Worm (Caenorhabditis elegans) whole organism, L3 larva: ENCODE results near the gene str-217.
A peak's percentile ranks its signal among the peaks of the same experiment; 100 is the strongest.

Experiments used
- R02D3.7 ChIP-seq: fragments of 150-350 bp; optimal IDR thresholded peaks from 2 replicates; lab custom pipeline; 2014; ENCODE audit warnings: missing biosample characterization, missing genetic modification characterization
- aly-2 ChIP-seq: fragments of 150-350 bp; optimal IDR thresholded peaks from 2 replicates; lab custom pipeline; 2014; ENCODE audit warnings: missing biosample characterization, missing genetic modification characterization
- ama-1 ChIP-seq: fragments of 150-350 bp; optimal IDR thresholded peaks from 2 replicates; lab custom pipeline; 2018
- ceh-28 ChIP-seq: fragments of 150-350 bp; optimal IDR thresholded peaks from 2 replicates; lab custom pipeline; 2014; ENCODE audit warnings: missing biosample characterization, missing genetic modification reagents, missing genetic modification characterization
- ceh-82 ChIP-seq: fragments of 150-350 bp; optimal IDR thresholded peaks from 2 replicates; lab custom pipeline; 2014; ENCODE audit warnings: missing biosample characterization, missing genetic modification characterization
- egl-27 ChIP-seq: sonication (generic microtip); optimal IDR thresholded peaks from 4 replicates; lab custom pipeline; 2017; ENCODE audit warnings: missing biosample characterization, missing genetic modification reagents, missing genetic modification characterization
- egl-5 ChIP-seq: fragments of 150-350 bp; optimal IDR thresholded peaks from 2 replicates; lab custom pipeline; 2017; ENCODE audit warnings: missing biosample characterization, missing genetic modification reagents, missing genetic modification characterization, inconsistent platforms
- elt-2 ChIP-seq: sonication (generic microtip); optimal IDR thresholded peaks from 2 replicates; lab custom pipeline; 2016; ENCODE audit warnings: missing genetic modification reagents, mild to moderate bottlenecking, missing genetic modification characterization, missing compliant biosample characterization
- elt-3 ChIP-seq, 3 experiments: fragments of 150-350 bp in 1 of 3; sonication (generic microtip) in 2 of 3; optimal IDR thresholded peaks; 2 replicates in 2 of 3; 4 replicates in 1 of 3; lab custom pipeline; 2014 to 2017; ENCODE audit warnings: missing biosample characterization in 3 of 3, missing genetic modification characterization in 3 of 3
- eor-1 ChIP-seq, 2 experiments: fragments of 150-350 bp; optimal IDR thresholded peaks; 2 replicates each; lab custom pipeline; 2014 to 2018; ENCODE audit warnings: missing biosample characterization in 2 of 2, missing genetic modification characterization in 2 of 2
- fkh-10 ChIP-seq: sonication (generic microtip); optimal IDR thresholded peaks from 2 replicates; lab custom pipeline; 2017; ENCODE audit warnings: missing biosample characterization, missing genetic modification reagents, missing genetic modification characterization
- fkh-2 ChIP-seq: fragments of 150-350 bp; optimal IDR thresholded peaks from 2 replicates; lab custom pipeline; 2014; ENCODE audit warnings: missing biosample characterization, missing genetic modification reagents, missing genetic modification characterization
- fos-1 ChIP-seq: fragments of 150-350 bp; optimal IDR thresholded peaks from 2 replicates; lab custom pipeline; 2014; ENCODE audit warnings: missing biosample characterization, missing genetic modification characterization
- hmg-11 ChIP-seq: sonication (generic microtip); optimal IDR thresholded peaks from 2 replicates; lab custom pipeline; 2016; ENCODE audit warnings: missing genetic modification characterization, missing compliant biosample characterization
- jun-1 ChIP-seq: fragments of 150-350 bp; optimal IDR thresholded peaks from 2 replicates; lab custom pipeline; 2014; ENCODE audit warnings: missing biosample characterization, missing genetic modification reagents, missing genetic modification characterization
- lin-15B ChIP-seq: fragments of 150-350 bp; optimal IDR thresholded peaks from 2 replicates; lab custom pipeline; 2014; ENCODE audit warnings: missing biosample characterization, missing genetic modification characterization
- lin-39 ChIP-seq: fragments of 150-350 bp; optimal IDR thresholded peaks from 2 replicates; lab custom pipeline; 2018; ENCODE audit warnings: missing biosample characterization, missing genetic modification reagents, missing genetic modification characterization
- lsy-12 ChIP-seq: sonication (generic microtip); optimal IDR thresholded peaks from 2 replicates; lab custom pipeline; 2016; ENCODE audit warnings: mild to moderate bottlenecking, missing genetic modification characterization, missing compliant biosample characterization
- mdl-1 ChIP-seq: fragments of 150-350 bp; optimal IDR thresholded peaks from 2 replicates; lab custom pipeline; 2014; ENCODE audit warnings: missing biosample characterization, missing genetic modification characterization
- mml-1 ChIP-seq: fragments of 150-350 bp; sonication (generic microtip); optimal IDR thresholded peaks from 3 replicates; lab custom pipeline; 2014; ENCODE audit warnings: missing biosample characterization, missing genetic modification characterization
- nfya-1 ChIP-seq: sonication (generic microtip); optimal IDR thresholded peaks from 2 replicates; lab custom pipeline; 2017; ENCODE audit warnings: missing genetic modification characterization, mild to moderate bottlenecking, missing compliant biosample characterization, antibody characterized with exemption, moderate library complexity; ENCODE audit not compliant: insufficient read depth
- nhr-11 ChIP-seq: fragments of 150-350 bp; optimal IDR thresholded peaks from 2 replicates; lab custom pipeline; 2014; ENCODE audit warnings: missing biosample characterization, missing genetic modification characterization
- nhr-23 ChIP-seq: fragments of 150-350 bp; optimal IDR thresholded peaks from 2 replicates; lab custom pipeline; 2014; ENCODE audit warnings: missing biosample characterization, missing genetic modification reagents, missing genetic modification characterization
- nhr-237 ChIP-seq: fragments of 150-350 bp; optimal IDR thresholded peaks from 2 replicates; lab custom pipeline; 2014; ENCODE audit warnings: missing biosample characterization, missing genetic modification characterization
- nhr-25 ChIP-seq: sonication (generic microtip); optimal IDR thresholded peaks from 2 replicates; lab custom pipeline; 2017; ENCODE audit warnings: missing biosample characterization, missing genetic modification characterization
- nhr-28 ChIP-seq: fragments of 150-350 bp; optimal IDR thresholded peaks from 2 replicates; lab custom pipeline; 2014; ENCODE audit warnings: missing biosample characterization, missing genetic modification characterization
- nhr-43 ChIP-seq: sonication (generic microtip); optimal IDR thresholded peaks from 2 replicates; lab custom pipeline; 2016; ENCODE audit warnings: mild to moderate bottlenecking, missing genetic modification characterization, missing compliant biosample characterization; ENCODE audit not compliant: poor library complexity, severe bottlenecking
- nhr-76 ChIP-seq: fragments of 150-350 bp; sonication (generic microtip); optimal IDR thresholded peaks from 5 replicates; lab custom pipeline; 2014; ENCODE audit warnings: missing biosample characterization, missing genetic modification characterization
- nhr-77 ChIP-seq: fragments of 150-350 bp; optimal IDR thresholded peaks from 2 replicates; lab custom pipeline; 2014; ENCODE audit warnings: missing biosample characterization, missing genetic modification characterization
- pha-4 ChIP-seq: fragments of 150-350 bp; optimal IDR thresholded peaks from 2 replicates; lab custom pipeline; 2014; ENCODE audit warnings: missing biosample characterization, missing genetic modification reagents, missing genetic modification characterization
- pqm-1 ChIP-seq: fragments of 150-350 bp; optimal IDR thresholded peaks from 2 replicates; lab custom pipeline; 2017; ENCODE audit warnings: missing biosample characterization, missing genetic modification characterization, inconsistent platforms
- skn-1 ChIP-seq: fragments of 150-350 bp; optimal IDR thresholded peaks from 2 replicates; lab custom pipeline; 2014; ENCODE audit warnings: missing biosample characterization, missing genetic modification characterization
- snpc-4 ChIP-seq: fragments of 150-350 bp; optimal IDR thresholded peaks from 2 replicates; lab custom pipeline; 2014; ENCODE audit warnings: missing biosample characterization, missing genetic modification characterization
- tbx-2 ChIP-seq: sonication (generic microtip); optimal IDR thresholded peaks from 2 replicates; lab custom pipeline; 2016; ENCODE audit warnings: mild to moderate bottlenecking, missing genetic modification characterization, missing compliant biosample characterization
- unc-39 ChIP-seq: sonication (generic microtip); optimal IDR thresholded peaks from 4 replicates; lab custom pipeline; 2017; ENCODE audit warnings: missing biosample characterization, missing genetic modification characterization
- unc-62 ChIP-seq: fragments of 150-350 bp; sonication (generic microtip); optimal IDR thresholded peaks from 4 replicates; lab custom pipeline; 2014; ENCODE audit warnings: missing biosample characterization, missing genetic modification reagents, missing genetic modification characterization
- zag-1 ChIP-seq: fragments of 150-350 bp; optimal IDR thresholded peaks from 2 replicates; lab custom pipeline; 2014; ENCODE audit warnings: missing biosample characterization, missing genetic modification characterization
- ztf-11 ChIP-seq: fragments of 150-350 bp; optimal IDR thresholded peaks from 2 replicates; lab custom pipeline; 2014; ENCODE audit warnings: missing biosample characterization, missing genetic modification characterization
- ztf-4 ChIP-seq: fragments of 150-350 bp; optimal IDR thresholded peaks from 2 replicates; lab custom pipeline; 2014; ENCODE audit warnings: missing biosample characterization, missing genetic modification characterization

str-217 gene

ce11 chrV:16966636-16967035, 33.5 kb downstream of the str-217 start, which contains the start of gene fbxa-90:
TSS of gene fbxa-90 (plus strand) at chrV:16966814.
- no peak for TF ChIP-seq elt-2 (tag; lab: Kevin White, UChicago)
- TF ChIP-seq fos-1 (tag; lab: Kevin White, UChicago), result no peak
- TF ChIP-seq nhr-237 (tag; lab: Kevin White, UChicago), result no peak
- TF ChIP-seq mml-1, result no peak
- no peak for TF ChIP-seq lin-15B (tag; lab: Kevin White, UChicago)
- no peak for TF ChIP-seq ama-1 (lab: Kevin White, UChicago)
- TF ChIP-seq R02D3.7 (tag; lab: Kevin White, UChicago), result no peak
- no peak for TF ChIP-seq lsy-12 (tag; lab: Kevin White, UChicago)
- TF ChIP-seq pqm-1, result no peak
- TF ChIP-seq snpc-4 (tag; lab: Kevin White, UChicago), result no peak
- TF ChIP-seq egl-27 (tag; lab: Kevin White, UChicago), result no peak
- no peak for TF ChIP-seq hmg-11 (tag; lab: Kevin White, UChicago)
- TF ChIP-seq nhr-76 (tag; lab: Kevin White, UChicago), result no peak
- TF ChIP-seq zag-1 (tag; lab: Kevin White, UChicago), result no peak
- no peak for TF ChIP-seq pha-4 (tag; lab: Kevin White, UChicago)
- no peak for TF ChIP-seq nhr-43
- no peak for TF ChIP-seq nhr-28 (tag; lab: Kevin White, UChicago)
- no peak for TF ChIP-seq fkh-10 (GFP tag; lab: Kevin White, UChicago)

DNA sequence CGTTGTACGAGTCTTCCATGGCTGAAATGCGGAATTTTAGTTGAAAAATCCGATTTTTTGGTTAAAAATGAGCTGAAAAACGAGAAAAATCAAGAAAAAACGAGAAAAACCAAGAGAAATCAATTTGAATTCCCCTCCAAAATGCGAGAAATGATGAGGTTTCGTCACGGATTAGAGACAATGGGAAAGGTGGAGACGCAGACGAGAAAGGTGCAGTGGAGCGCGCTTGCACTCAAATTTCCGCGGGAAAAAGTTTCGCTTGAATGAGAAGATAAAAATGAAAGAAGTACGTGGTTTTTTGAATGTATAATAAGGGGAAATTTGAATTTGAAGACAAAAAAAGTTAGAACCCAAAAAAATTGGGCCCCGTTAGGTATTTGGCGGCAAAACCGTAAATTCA, 34.4 kb downstream of the str-217 start, which contains the start of gene efl-1:
Gene efl-1, minus strand, starts transcription at position 21 of the 400 bp plus-strand sequence.
- TF ChIP-seq lsy-12 (tag; lab: Kevin White, UChicago) (peak; percentile 47), tbx-2 (tag; lab: Kevin White, UChicago) (peak; percentile 64), skn-1 (peak; percentile 93), ama-1 (lab: Kevin White, UChicago) (peak; percentile 63), lin-39 (peak; percentile 92), unc-62 (GFP tag; lab: Kevin White, UChicago) (peak; percentile 35), fkh-10 (GFP tag; lab: Kevin White, UChicago) (peak; percentile 83), nhr-28 (tag; lab: Kevin White, UChicago) (no peak), hmg-11 (tag; lab: Kevin White, UChicago) (peak; percentile 50), pha-4 (tag; lab: Kevin White, UChicago) (peak; percentile 93), R02D3.7 (tag; lab: Kevin White, UChicago) (peak; percentile 81), egl-5 (tag; lab: Kevin White, UChicago) (peak; percentile 97), nhr-25 (tag; lab: Kevin White, UChicago) (peak; percentile 87), ztf-11 (tag; lab: Kevin White, UChicago) (no peak), elt-2 (tag; lab: Kevin White, UChicago) (peak; percentile 64), unc-39 (no peak), nfya-1 (tag; lab: Kevin White, UChicago) (peak; percentile 92), elt-3 (tag; optimal IDR thresholded peaks at IDR 0.05; lab: Kevin White, UChicago) (no peak), ztf-4 (no peak), fos-1 (tag; lab: Kevin White, UChicago) (peak; percentile 7), pqm-1 (peak; percentile 78), ceh-82 (peak; percentile 85), nhr-43 (no peak), jun-1 (peak; percentile 67), lin-15B (tag; lab: Kevin White, UChicago) (peak; percentile 94), ceh-28 (tag; lab: Kevin White, UChicago) (peak; percentile 82), nhr-77 (tag; lab: Kevin White, UChicago) (peak; percentile 36), nhr-11 (no peak), snpc-4 (tag; lab: Kevin White, UChicago) (peak; percentile 93), nhr-23 (tag; lab: Kevin White, UChicago) (peak; percentile 94)
- TF ChIP-seq, all 47 proteins: peak for 23

DNA sequence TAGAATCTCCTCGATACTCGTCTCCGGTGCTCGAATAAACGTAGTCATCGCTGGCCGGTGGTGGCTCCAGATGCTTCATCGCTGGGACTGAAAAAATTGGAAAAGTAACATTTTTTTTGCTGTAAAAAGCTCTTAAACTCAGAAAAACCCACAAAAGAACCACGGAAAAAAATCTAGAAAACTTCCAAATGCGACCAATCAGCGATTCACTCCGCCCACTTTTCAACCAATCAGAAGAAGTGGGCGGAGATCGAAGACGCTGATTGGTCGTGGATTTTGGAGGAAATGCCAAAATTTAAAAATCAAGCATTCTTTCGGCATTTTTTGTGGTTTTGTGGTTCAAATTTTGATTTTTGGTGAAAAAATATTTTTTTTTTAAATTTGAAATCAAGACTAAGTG, 41.1 kb downstream of the str-217 start:
- peak; percentile 15 for TF ChIP-seq skn-1
- no peak for TF ChIP-seq ceh-82
- peak; percentile 93 for TF ChIP-seq nfya-1 (tag; lab: Kevin White, UChicago)

- TF ChIP-seq egl-5 (tag; lab: Kevin White, UChicago) (no peak), eor-1 (tag; optimal IDR thresholded peaks at IDR 0.05; lab: Kevin White, UChicago) (no peak), ama-1 (lab: Kevin White, UChicago) (no peak), unc-62 (GFP tag; lab: Kevin White, UChicago) (no peak), nhr-25 (tag; lab: Kevin White, UChicago) (no peak), elt-3 (tag; optimal IDR thresholded peaks at IDR 0.05; lab: Kevin White, UChicago) (no peak), fkh-2 (tag; lab: Kevin White, UChicago) (no peak), mdl-1 (no peak), hmg-11 (tag; lab: Kevin White, UChicago) (no peak), nhr-43 (no peak), nhr-11 (no peak), nhr-28 (tag; lab: Kevin White, UChicago) (no peak), jun-1 (no peak), R02D3.7 (tag; lab: Kevin White, UChicago) (no peak), snpc-4 (tag; lab: Kevin White, UChicago) (no peak), aly-2 (no peak), egl-27 (tag; lab: Kevin White, UChicago) (no peak), ceh-28 (tag; lab: Kevin White, UChicago) (no peak)
- TF ChIP-seq, all 47 proteins: peak for 0
Observed at ce11 chrV:16956229-16956628, 43.9 kb downstream of the str-217 start, which contains the start of gene clec-239. TSS of gene clec-239 (plus strand) at chrV:16956529.
